Fruit fly (Drosophila melanogaster) whole organism, embryonic: ENCODE measurements around the gene asp.

Experiments used
- Aef1 ChIP-seq: fragments of 200-800 bp; sonication (Bioruptor generic); IDR thresholded peaks from 3 replicates; pipeline ENCODE4 v1.3.6; 2022; ENCODE audit warnings: missing biosample characterization, missing genetic modification characterization
- CG15011 ChIP-seq: fragments of 200-800 bp; sonication (Bioruptor generic); optimal IDR thresholded peaks from 3 replicates; lab custom pipeline; 2018; ENCODE audit warnings: missing biosample characterization, mild to moderate bottlenecking, missing genetic modification characterization
- CG15601 ChIP-seq: fragments of 200-800 bp; sonication (Bioruptor generic); optimal IDR thresholded peaks from 3 replicates; lab custom pipeline; 2019; ENCODE audit warnings: missing biosample characterization, mild to moderate bottlenecking, missing genetic modification characterization, moderate library complexity
- CG7357 ChIP-seq: fragments of 200-800 bp; sonication (Bioruptor generic); IDR thresholded peaks from 3 replicates; pipeline ENCODE4 v1.3.6; 2022; ENCODE audit warnings: missing biosample characterization, missing genetic modification characterization
- CG7928 ChIP-seq: fragments of 200-800 bp; sonication (Bioruptor generic); optimal IDR thresholded peaks from 2 replicates; lab custom pipeline; 2017; ENCODE audit warnings: missing biosample characterization, mild to moderate bottlenecking, missing genetic modification characterization
- Meics ChIP-seq: fragments of 200-800 bp; sonication (Bioruptor generic); optimal IDR thresholded peaks from 2 replicates; lab custom pipeline; 2017; ENCODE audit warnings: missing biosample characterization, mild to moderate bottlenecking, missing genetic modification characterization
- Sox100B ChIP-seq: fragments of 200-800 bp; sonication (Bioruptor generic); optimal IDR thresholded peaks from 3 replicates; lab custom pipeline; 2018; ENCODE audit warnings: missing biosample characterization, mild to moderate bottlenecking, missing genetic modification characterization
- ftz-f1 ChIP-seq: fragments of 200-800 bp; sonication (Bioruptor generic); optimal IDR thresholded peaks from 2 replicates; lab custom pipeline; 2016; ENCODE audit warnings: missing biosample characterization, missing genetic modification characterization
- tx ChIP-seq: fragments of 200-800 bp; sonication (Bioruptor generic); optimal IDR thresholded peaks from 2 replicates; lab custom pipeline; 2016; ENCODE audit warnings: missing biosample characterization, missing genetic modification characterization

DNA sequence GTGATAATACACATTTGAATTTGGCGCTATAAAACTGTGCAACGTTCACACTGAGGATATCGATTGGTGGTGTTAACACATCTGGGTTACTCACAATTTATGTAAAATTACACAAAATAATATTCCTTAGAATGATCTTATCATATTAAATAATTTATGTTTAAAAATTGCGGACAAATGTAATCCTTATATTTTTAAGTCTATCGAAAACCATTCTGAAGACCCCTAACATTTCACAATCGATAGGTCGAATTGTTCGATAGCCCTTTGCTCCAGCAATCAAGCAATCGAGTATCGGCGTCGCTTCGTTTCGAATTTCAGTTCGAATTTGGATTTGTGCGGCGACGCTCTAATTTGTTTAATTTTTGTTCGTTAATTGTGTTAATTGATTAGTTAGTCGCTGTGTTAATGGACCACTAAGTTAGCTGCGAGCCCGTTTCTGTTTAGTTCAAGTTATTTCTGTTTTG lies at the start of gene asp:
- TF ChIP-seq ftz-f1 = no peak
- no peak for TF ChIP-seq tx (GFP tag; lab: Kevin White, UChicago)
- TF ChIP-seq CG7928 = no peak
- no peak for TF ChIP-seq Sox100B (GFP tag; lab: Kevin White, UChicago)
- no peak for TF ChIP-seq Meics (GFP tag; lab: Kevin White, UChicago)
- no peak for TF ChIP-seq CG15011 (GFP tag; lab: Kevin White, UChicago)
- no peak for TF ChIP-seq Aef1 (GFP tag; lab: Robert Waterston, UW)
- no peak for TF ChIP-seq CG15601 (tag; lab: Kevin White, UChicago)
- TF ChIP-seq CG7357 (GFP tag; lab: Robert Waterston, UW) = peak; percentile 81
